Worm (Caenorhabditis elegans) whole organism, mixed stage, embryonic: ENCODE results near the gene C06E7.4.

ENCODE experiments used
- M03D4.4 ChIP-seq: sonication (generic microtip); optimal IDR thresholded peaks from 2 replicates; lab custom pipeline; 2017; ENCODE audit warnings: mild to moderate bottlenecking, missing genetic modification characterization, missing compliant biosample characterization
- bed-3 ChIP-seq: fragments of 200-800 bp; sonication (Bioruptor generic); optimal IDR thresholded peaks from 3 replicates; lab custom pipeline; 2018; ENCODE audit warnings: mild to moderate bottlenecking, missing genetic modification characterization, moderate library complexity, missing compliant biosample characterization
- blmp-1 ChIP-seq: fragments of 150-350 bp; optimal IDR thresholded peaks from 2 replicates; lab custom pipeline; 2014; ENCODE audit warnings: missing biosample characterization, missing genetic modification characterization
- ceh-39 ChIP-seq: fragments of 150-350 bp; optimal IDR thresholded peaks from 2 replicates; lab custom pipeline; 2014; ENCODE audit warnings: missing biosample characterization, missing genetic modification characterization
- ceh-43 ChIP-seq: fragments of 200-800 bp; sonication (Bioruptor generic); optimal IDR thresholded peaks from 2 replicates; lab custom pipeline; 2018; ENCODE audit warnings: mild to moderate bottlenecking, missing genetic modification characterization, moderate library complexity, missing compliant biosample characterization
- ceh-83 ChIP-seq: fragments of 200-800 bp; sonication (Bioruptor generic); optimal IDR thresholded peaks from 2 replicates; lab custom pipeline; 2018; ENCODE audit warnings: mild to moderate bottlenecking, missing genetic modification characterization, missing compliant biosample characterization
- ces-1 ChIP-seq: fragments of 150-350 bp; optimal IDR thresholded peaks from 2 replicates; lab custom pipeline; 2014; ENCODE audit warnings: missing biosample characterization, missing genetic modification reagents, missing genetic modification characterization
- cnd-1 ChIP-seq: fragments of 200-800 bp; sonication (Bioruptor generic); optimal IDR thresholded peaks from 2 replicates; lab custom pipeline; 2018; ENCODE audit warnings: mild to moderate bottlenecking, missing genetic modification characterization, missing compliant biosample characterization
- drap-1 ChIP-seq: fragments of 200-800 bp; sonication (Bioruptor generic); optimal IDR thresholded peaks from 3 replicates; lab custom pipeline; 2018; ENCODE audit warnings: mild to moderate bottlenecking, missing genetic modification characterization, missing compliant biosample characterization
- elt-3 ChIP-seq: fragments of 150-350 bp; optimal IDR thresholded peaks from 2 replicates; lab custom pipeline; 2014; ENCODE audit warnings: missing biosample characterization, missing genetic modification characterization
- flh-1 ChIP-seq: fragments of 200-800 bp; sonication (Bioruptor generic); optimal IDR thresholded peaks from 2 replicates; lab custom pipeline; 2018; ENCODE audit warnings: mild to moderate bottlenecking, missing genetic modification characterization, moderate library complexity, missing compliant biosample characterization
- ham-2 ChIP-seq: fragments of 200-800 bp; sonication (Bioruptor generic); optimal IDR thresholded peaks from 2 replicates; lab custom pipeline; 2018; ENCODE audit warnings: mild to moderate bottlenecking, missing genetic modification characterization, missing compliant biosample characterization
- hlh-1 ChIP-seq: fragments of 150-350 bp; optimal IDR thresholded peaks from 2 replicates; lab custom pipeline; 2014; ENCODE audit warnings: missing biosample characterization, missing genetic modification reagents, missing genetic modification characterization
- lin-13 ChIP-seq: fragments of 150-350 bp; optimal IDR thresholded peaks from 2 replicates; lab custom pipeline; 2014; ENCODE audit warnings: missing biosample characterization, missing genetic modification characterization
- lin-32 ChIP-seq: fragments of 200-800 bp; sonication (Bioruptor generic); optimal IDR thresholded peaks from 2 replicates; lab custom pipeline; 2018; ENCODE audit warnings: mild to moderate bottlenecking, missing genetic modification characterization, missing compliant biosample characterization
- lsy-2 ChIP-seq: fragments of 150-350 bp; optimal IDR thresholded peaks from 2 replicates; lab custom pipeline; 2014; ENCODE audit warnings: missing biosample characterization, missing genetic modification characterization
- mab-5 ChIP-seq: fragments of 150-350 bp; optimal IDR thresholded peaks from 2 replicates; lab custom pipeline; 2014; ENCODE audit warnings: missing biosample characterization, missing genetic modification characterization
- mep-1 ChIP-seq: fragments of 150-350 bp; optimal IDR thresholded peaks from 2 replicates; lab custom pipeline; 2017; ENCODE audit warnings: missing biosample characterization, missing genetic modification reagents, missing genetic modification characterization, inconsistent platforms
- mls-2 ChIP-seq: sonication (generic microtip); optimal IDR thresholded peaks from 2 replicates; lab custom pipeline; 2016; ENCODE audit warnings: mild to moderate bottlenecking, missing genetic modification characterization, moderate library complexity, missing compliant biosample characterization
- nhr-12 ChIP-seq: fragments of 150-350 bp; optimal IDR thresholded peaks from 2 replicates; lab custom pipeline; 2014; ENCODE audit warnings: missing biosample characterization, missing genetic modification characterization
- nhr-2 ChIP-seq: fragments of 150-350 bp; optimal IDR thresholded peaks from 2 replicates; lab custom pipeline; 2014; ENCODE audit warnings: missing biosample characterization, missing genetic modification characterization
- nhr-237 ChIP-seq: fragments of 150-350 bp; optimal IDR thresholded peaks from 2 replicates; lab custom pipeline; 2014; ENCODE audit warnings: missing biosample characterization, missing genetic modification characterization
- nhr-28 ChIP-seq: fragments of 150-350 bp; optimal IDR thresholded peaks from 2 replicates; lab custom pipeline; 2014; ENCODE audit warnings: missing biosample characterization, missing genetic modification characterization
- nhr-76 ChIP-seq: sonication (generic microtip); optimal IDR thresholded peaks from 2 replicates; lab custom pipeline; 2017; ENCODE audit warnings: missing biosample characterization, missing genetic modification characterization
- pha-4 ChIP-seq: fragments of 150-350 bp; optimal IDR thresholded peaks from 2 replicates; lab custom pipeline; 2018; ENCODE audit warnings: missing biosample characterization, missing genetic modification reagents, missing genetic modification characterization
- snpc-4 ChIP-seq: fragments of 150-350 bp; optimal IDR thresholded peaks from 2 replicates; lab custom pipeline; 2014; ENCODE audit warnings: missing biosample characterization, missing genetic modification characterization
- sptf-1 ChIP-seq: sonication (generic microtip); optimal IDR thresholded peaks from 2 replicates; lab custom pipeline; 2017; ENCODE audit warnings: mild to moderate bottlenecking, missing genetic modification characterization, moderate library complexity, missing compliant biosample characterization
- tbx-8 ChIP-seq: fragments of 200-800 bp; sonication (Bioruptor generic); optimal IDR thresholded peaks from 2 replicates; lab custom pipeline; 2018; ENCODE audit warnings: mild to moderate bottlenecking, missing genetic modification characterization, moderate library complexity, missing compliant biosample characterization
- unc-120 ChIP-seq: sonication (generic microtip); optimal IDR thresholded peaks from 2 replicates; lab custom pipeline; 2017; ENCODE audit warnings: missing genetic modification characterization, missing compliant biosample characterization; ENCODE audit not compliant: poor library complexity, severe bottlenecking
- unc-39 ChIP-seq: fragments of 150-350 bp; optimal IDR thresholded peaks from 2 replicates; lab custom pipeline; 2014; ENCODE audit warnings: missing biosample characterization, missing genetic modification characterization
- unc-62 ChIP-seq: fragments of 150-350 bp; optimal IDR thresholded peaks from 2 replicates; lab custom pipeline; 2014; ENCODE audit warnings: missing biosample characterization, missing genetic modification reagents, missing genetic modification characterization
- ztf-11 ChIP-seq: fragments of 150-350 bp; optimal IDR thresholded peaks from 2 replicates; lab custom pipeline; 2014; ENCODE audit warnings: missing biosample characterization, missing genetic modification characterization

C06E7.4 gene

ce11 chrIV:5842905-5843304, 16.9 kb downstream of the C06E7.4 start:
- TF ChIP-seq lin-13 (tag; lab: Kevin White, UChicago) (no peak), unc-39 (tag; lab: Kevin White, UChicago) (no peak)

- TF ChIP-seq unc-39 (tag; lab: Kevin White, UChicago) (no peak), ceh-43 (GFP tag; lab: Kevin White, UChicago) (no peak), flh-1 (GFP tag; lab: Kevin White, UChicago) (no peak), ceh-39 (tag; lab: Kevin White, UChicago) (no peak), ces-1 (no peak), nhr-76 (tag; lab: Kevin White, UChicago) (no peak), cnd-1 (tag; lab: Kevin White, UChicago) (no peak), drap-1 (GFP tag; lab: Kevin White, UChicago) (no peak), M03D4.4 (tag; lab: Kevin White, UChicago) (no peak), bed-3 (GFP tag; lab: Kevin White, UChicago) (no peak), ztf-11 (tag; lab: Kevin White, UChicago) (no peak), mab-5 (tag; lab: Kevin White, UChicago) (no peak)
- TF ChIP-seq, all 35 proteins: peak for 0
Measured at ce11 chrIV:5839178-5839577, 20.6 kb downstream of the C06E7.4 start, which contains the start of gene C06E7.2. TSS of gene C06E7.2 (plus strand) at chrIV:5839478.

DNA sequence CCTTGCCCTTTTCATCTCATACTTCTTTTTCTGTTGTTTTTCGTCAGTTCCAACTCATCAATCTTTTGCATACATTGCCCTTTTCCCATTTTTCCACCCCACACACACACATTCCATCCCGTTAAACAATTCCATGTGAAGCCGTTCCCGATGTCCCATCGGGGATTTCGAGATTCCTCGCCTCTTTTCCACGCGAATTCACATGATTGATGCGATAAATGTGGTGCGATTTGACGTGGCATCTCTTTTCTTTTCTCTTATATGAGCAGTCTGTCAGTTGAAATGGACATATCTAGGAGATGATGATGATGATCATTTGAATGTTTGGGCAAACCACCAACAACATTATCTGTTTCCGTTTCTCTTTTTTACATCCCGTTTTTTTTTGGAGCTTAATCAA, 25.6 kb downstream of the C06E7.4 start:
- no peak for TF ChIP-seq nhr-28 (tag; lab: Kevin White, UChicago)
- TF ChIP-seq nhr-2 = no peak

ce11 chrIV:5832801-5833200, 27.0 kb downstream of the C06E7.4 start:
- TF ChIP-seq unc-62 (GFP tag; lab: Kevin White, UChicago) (no peak), lin-13 (tag; lab: Kevin White, UChicago) (no peak), pha-4 (tag; lab: Kevin White, UChicago) (no peak), mab-5 (tag; lab: Kevin White, UChicago) (no peak), ceh-43 (GFP tag; lab: Kevin White, UChicago) (no peak), ceh-83 (GFP tag; lab: Kevin White, UChicago) (no peak), mls-2 (tag; lab: Kevin White, UChicago) (no peak), ces-1 (no peak), nhr-237 (tag; lab: Kevin White, UChicago) (no peak), mep-1 (no peak), ham-2 (GFP tag; lab: Kevin White, UChicago) (no peak), ceh-39 (tag; lab: Kevin White, UChicago) (no peak), snpc-4 (no peak), lsy-2 (tag; lab: Kevin White, UChicago) (no peak), sptf-1 (tag; lab: Kevin White, UChicago) (no peak), cnd-1 (tag; lab: Kevin White, UChicago) (no peak), blmp-1 (no peak)

DNA sequence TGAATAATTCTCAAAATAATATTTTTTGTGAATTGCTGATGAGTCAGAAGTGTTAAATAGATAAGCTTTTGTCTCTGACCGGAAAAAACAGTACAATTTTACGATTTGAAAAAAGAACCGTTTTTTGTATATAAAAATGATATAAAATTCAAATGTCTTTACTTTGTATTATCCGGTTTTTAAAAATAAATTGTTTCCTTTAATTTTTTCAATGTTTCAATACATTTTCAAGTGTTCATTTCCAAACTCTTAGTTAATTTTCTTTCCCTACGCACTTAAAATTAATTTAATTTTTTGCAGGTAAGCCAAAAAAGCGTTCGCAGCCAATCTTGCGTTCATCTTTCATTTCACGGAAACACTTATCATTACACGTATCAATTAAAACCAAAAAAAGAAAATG, 35.3 kb downstream of the C06E7.4 start, which contains the start of gene egal-1:
egal-1 (plus strand) TSS at position 301 of the 400 bp plus-strand sequence.
- TF ChIP-seq nhr-237 (tag; lab: Kevin White, UChicago) = no peak
- no peak for TF ChIP-seq lin-32
- TF ChIP-seq hlh-1 (tag; lab: Kevin White, UChicago) = no peak
- no peak for TF ChIP-seq nhr-2
- TF ChIP-seq bed-3 (GFP tag; lab: Kevin White, UChicago) = no peak
- no peak for TF ChIP-seq unc-62 (GFP tag; lab: Kevin White, UChicago)
- TF ChIP-seq flh-1 (GFP tag; lab: Kevin White, UChicago) = no peak
- TF ChIP-seq ceh-43 (GFP tag; lab: Kevin White, UChicago) = no peak
- no peak for TF ChIP-seq drap-1 (GFP tag; lab: Kevin White, UChicago)
- no peak for TF ChIP-seq tbx-8 (GFP tag; lab: Kevin White, UChicago)
- no peak for TF ChIP-seq unc-39 (tag; lab: Kevin White, UChicago)
- no peak for TF ChIP-seq blmp-1
- TF ChIP-seq M03D4.4 (tag; lab: Kevin White, UChicago) = no peak
- TF ChIP-seq nhr-12 (tag; lab: Kevin White, UChicago) = no peak
- no peak for TF ChIP-seq elt-3 (tag; lab: Kevin White, UChicago)
- no peak for TF ChIP-seq snpc-4
- no peak for TF ChIP-seq nhr-28 (tag; lab: Kevin White, UChicago)
- TF ChIP-seq unc-120 = no peak
